Worm (Caenorhabditis elegans): ENCODE measurements around the gene pals-18.

pals-18 gene

DNA sequence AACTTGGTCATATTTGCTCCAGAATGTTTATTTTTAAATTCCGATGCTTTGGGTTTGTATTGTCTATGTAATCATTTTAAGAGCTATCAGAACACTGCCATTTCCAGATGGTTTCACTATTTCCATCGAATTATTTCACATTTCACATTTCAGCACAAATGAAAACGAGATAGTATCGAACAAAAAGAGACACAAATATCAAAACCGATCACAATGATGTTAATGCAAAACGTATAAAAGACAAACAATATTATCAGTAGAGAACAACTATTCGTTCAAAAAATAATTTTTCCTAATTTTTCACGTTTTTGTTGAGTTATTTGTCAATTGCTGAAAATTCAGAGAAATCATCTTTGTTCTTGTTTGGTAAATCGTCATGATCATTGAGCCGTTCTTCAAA, 7.9 kb upstream of the pals-18 start:
- TF ChIP-seq nhr-28 (tag; optimal IDR thresholded peaks at IDR 0.05) (no peak), cnd-1 (tag; optimal IDR thresholded peaks at IDR 0.05) (no peak), ceh-43 (GFP tag; optimal IDR thresholded peaks at IDR 0.05) (no peak), unc-39 (tag; optimal IDR thresholded peaks at IDR 0.05) (no peak), bed-3 (GFP tag; optimal IDR thresholded peaks at IDR 0.05) (no peak), tbx-8 (GFP tag; optimal IDR thresholded peaks at IDR 0.05) (no peak), M03D4.4 (tag; optimal IDR thresholded peaks at IDR 0.05) (no peak), ceh-39 (tag; optimal IDR thresholded peaks at IDR 0.05) (no peak), nhr-12 (tag; optimal IDR thresholded peaks at IDR 0.05) (no peak), lsy-2 (tag; optimal IDR thresholded peaks at IDR 0.05) (no peak)

DNA sequence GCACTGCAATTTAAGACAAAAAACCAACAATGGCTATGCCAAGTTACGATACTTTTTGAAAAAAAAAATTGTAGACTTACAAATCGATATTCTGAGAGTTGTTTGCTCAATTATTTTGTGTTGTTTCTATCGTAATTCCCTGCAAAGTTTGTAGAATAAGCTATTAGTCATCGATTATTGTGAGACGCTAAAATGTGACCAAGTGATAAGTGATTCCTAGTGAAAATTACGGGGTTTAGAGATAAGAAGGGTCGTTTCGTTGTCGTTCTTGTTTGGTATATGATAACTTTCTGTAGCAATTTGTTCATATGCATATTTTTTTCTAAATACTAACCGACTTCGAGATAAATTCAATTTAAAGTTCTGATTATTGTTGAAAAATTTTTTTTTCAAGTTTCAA, 5.0 kb upstream of the pals-18 start:
- TF ChIP-seq ceh-39 (tag; optimal IDR thresholded peaks at IDR 0.05) = no peak
- no peak for TF ChIP-seq ceh-43 (GFP tag; optimal IDR thresholded peaks at IDR 0.05)
- no peak for TF ChIP-seq cnd-1 (tag; optimal IDR thresholded peaks at IDR 0.05)
- no peak for TF ChIP-seq unc-62 (GFP tag; optimal IDR thresholded peaks at IDR 0.05)
- TF ChIP-seq nhr-237 (tag; optimal IDR thresholded peaks at IDR 0.05) = no peak
- TF ChIP-seq nhr-76 (tag; optimal IDR thresholded peaks at IDR 0.05) = no peak
- no peak for TF ChIP-seq unc-39 (tag; optimal IDR thresholded peaks at IDR 0.05)

- TF ChIP-seq flh-1 (GFP tag; optimal IDR thresholded peaks at IDR 0.05) (no peak), ham-2 (GFP tag; optimal IDR thresholded peaks at IDR 0.05) (no peak), lin-32 (GFP tag; optimal IDR thresholded peaks at IDR 0.05) (no peak), snpc-4 (tag; optimal IDR thresholded peaks at IDR 0.05) (no peak)
Measured at ce11 chrIII:1399670-1400069, 3.5 kb upstream of the pals-18 start, which contains the start of gene pals-16. TSS of gene pals-16 (plus strand) at chrIII:1399970.

DNA sequence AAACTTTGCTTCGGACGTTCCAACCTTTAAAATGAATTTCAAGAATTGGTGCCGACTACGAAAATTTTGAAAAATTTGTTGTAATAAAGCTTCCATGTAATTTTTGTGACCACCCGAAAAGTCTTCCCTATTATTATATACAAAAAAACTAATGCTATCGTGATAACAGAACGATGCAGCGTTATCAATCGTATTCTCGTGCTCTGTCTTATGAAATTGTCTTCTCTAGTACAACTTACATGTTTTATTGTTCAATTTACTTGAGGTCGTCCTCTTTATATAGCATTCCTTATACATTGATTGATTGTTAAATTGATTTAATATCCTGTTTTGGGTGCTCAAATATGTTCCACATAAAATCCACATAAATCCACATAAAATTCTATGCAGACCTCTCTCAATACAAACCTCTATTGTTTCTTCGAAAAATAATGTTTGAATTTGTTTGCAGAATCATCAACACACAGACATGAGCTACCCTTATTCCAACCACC, 1.7 kb upstream of the pals-18 start, which contains the start of gene pals-19:
Gene pals-19 (plus strand): TSS at position 444 of the 494 bp plus-strand sequence.
- no peak for TF ChIP-seq mab-5 (tag; optimal IDR thresholded peaks at IDR 0.05)

DNA sequence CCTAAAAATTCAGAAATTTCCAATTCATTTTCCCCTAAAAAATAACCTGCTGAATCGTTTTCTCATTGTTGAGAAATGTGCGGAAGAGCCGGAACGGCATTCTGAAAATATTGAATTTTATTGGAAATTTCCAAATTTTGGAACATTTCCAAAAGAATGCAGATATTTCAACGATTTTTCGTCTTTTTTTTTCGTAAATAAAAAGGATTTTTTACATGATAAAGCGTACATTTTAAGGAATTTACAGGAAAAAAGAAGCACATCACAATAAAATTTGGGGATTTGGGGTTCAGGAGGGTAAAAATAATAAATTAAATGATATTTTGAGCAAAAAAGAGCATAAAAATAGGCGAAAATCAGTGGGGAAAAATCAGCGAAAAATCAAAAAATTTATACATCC, 5.9 kb downstream of the pals-18 start, which contains the start of gene Y82E9BR.22:
Gene Y82E9BR.22 (minus strand): TSS at position 101 of the 400 bp plus-strand sequence.
- TF ChIP-seq unc-62 (GFP tag; optimal IDR thresholded peaks at IDR 0.05) = no peak

- no peak for TF ChIP-seq nhr-76 (tag; optimal IDR thresholded peaks at IDR 0.05)
- TF ChIP-seq nhr-237 (tag; optimal IDR thresholded peaks at IDR 0.05) = no peak
- TF ChIP-seq cnd-1 (tag; optimal IDR thresholded peaks at IDR 0.05) = no peak
- no peak for TF ChIP-seq ham-2 (GFP tag; optimal IDR thresholded peaks at IDR 0.05)
- no peak for TF ChIP-seq ceh-83 (GFP tag; optimal IDR thresholded peaks at IDR 0.05)
- TF ChIP-seq hlh-1 (tag; optimal IDR thresholded peaks at IDR 0.05) = no peak
- no peak for TF ChIP-seq flh-1 (GFP tag; optimal IDR thresholded peaks at IDR 0.05)
- no peak for TF ChIP-seq ztf-11 (tag; optimal IDR thresholded peaks at IDR 0.05)
- no peak for TF ChIP-seq mls-2 (tag; optimal IDR thresholded peaks at IDR 0.05)
- no peak for TF ChIP-seq elt-1 (tag; optimal IDR thresholded peaks at IDR 0.05; ENCODE audit: borderline replicate concordance, insufficient read depth)
- TF ChIP-seq mep-1 (tag; optimal IDR thresholded peaks at IDR 0.05) = no peak
- TF ChIP-seq unc-120 (tag; optimal IDR thresholded peaks at IDR 0.05; ENCODE audit: poor library complexity, severe bottlenecking) = no peak
- no peak for TF ChIP-seq M03D4.4 (tag; optimal IDR thresholded peaks at IDR 0.05)
- no peak for TF ChIP-seq nhr-2 (tag; optimal IDR thresholded peaks at IDR 0.05)
- TF ChIP-seq ceh-39 (tag; optimal IDR thresholded peaks at IDR 0.05) = no peak
- no peak for TF ChIP-seq unc-62 (GFP tag; optimal IDR thresholded peaks at IDR 0.05)
- no peak for TF ChIP-seq nhr-28 (tag; optimal IDR thresholded peaks at IDR 0.05)
- no peak for TF ChIP-seq lin-13 (tag; optimal IDR thresholded peaks at IDR 0.05)
Measured at ce11 chrIII:1413125-1413837, 10.1 kb downstream of the pals-18 start.
